Worm (Caenorhabditis elegans) whole organism, young adult: ENCODE measurements around the gene irg-7.

Source experiments
- F49E8.2 ChIP-seq: sonication (generic microtip); optimal IDR thresholded peaks from 3 replicates; lab custom pipeline; 2017; ENCODE audit warnings: missing genetic modification characterization, mild to moderate bottlenecking, missing compliant biosample characterization, antibody characterized with exemption, moderate library complexity; ENCODE audit not compliant: insufficient read depth
- K12H6.12 ChIP-seq: fragments of 200-800 bp; sonication (Bioruptor generic); optimal IDR thresholded peaks from 2 replicates; lab custom pipeline; 2018; ENCODE audit warnings: mild to moderate bottlenecking, missing genetic modification characterization, missing compliant biosample characterization
- T26A5.8 ChIP-seq: sonication (generic microtip); optimal IDR thresholded peaks from 2 replicates; lab custom pipeline; 2016; ENCODE audit warnings: missing genetic modification characterization, missing compliant biosample characterization
- Y56A3A.18 ChIP-seq: fragments of 200-800 bp; sonication (Bioruptor generic); IDR thresholded peaks from 2 replicates; pipeline ENCODE4 v1.3.6; 2022; ENCODE audit warnings: missing genetic modification reagents, missing genetic modification characterization, missing compliant biosample characterization
- ama-1 ChIP-seq, 3 experiments: fragments of 150-350 bp in 1 of 3; sonication (generic microtip) in 2 of 3; optimal IDR thresholded peaks; 2 replicates each; lab custom pipeline; 2014 to 2018; ENCODE audit warnings: missing biosample characterization in 2 of 3, missing genetic modification characterization in 2 of 3, missing genetic modification reagents in 2 of 3
- athp-1 ChIP-seq: sonication (generic microtip); optimal IDR thresholded peaks from 2 replicates; lab custom pipeline; 2017; ENCODE audit warnings: mild to moderate bottlenecking, missing genetic modification characterization, missing compliant biosample characterization
- attf-3 ChIP-seq: fragments of 200-800 bp; sonication (Bioruptor generic); conservative IDR thresholded peaks from 2 replicates; pipeline ENCODE4 v1.3.6; 2022; ENCODE audit warnings: missing genetic modification reagents, missing genetic modification characterization, missing compliant biosample characterization
- bed-1 ChIP-seq: fragments of 200-800 bp; sonication (Bioruptor generic); IDR thresholded peaks from 2 replicates; pipeline ENCODE4 v1.3.6; 2022; ENCODE audit warnings: missing genetic modification reagents, missing genetic modification characterization, missing compliant biosample characterization
- cebp-1 ChIP-seq, 2 experiments: fragments of 200-800 bp in 1 of 2; sonication (Bioruptor generic) in 1 of 2; sonication (generic microtip) in 1 of 2; IDR thresholded peaks in 1 of 2; optimal IDR thresholded peaks in 1 of 2; 2 replicates each; pipeline versions ENCODE4 v1.3.6 to Lab custom; 2017 to 2022; ENCODE audit warnings: missing compliant biosample characterization in 2 of 2, missing genetic modification characterization in 2 of 2, mild to moderate bottlenecking in 1 of 2, missing genetic modification reagents in 1 of 2, moderate library complexity in 1 of 2
- cebp-2 ChIP-seq: fragments of 200-800 bp; sonication (Bioruptor generic); IDR thresholded peaks from 2 replicates; pipeline ENCODE4 v1.3.6; 2022; ENCODE audit warnings: missing genetic modification characterization, missing compliant biosample characterization
- ceh-40 ChIP-seq: fragments of 200-800 bp; sonication (Bioruptor generic); IDR thresholded peaks from 2 replicates; pipeline ENCODE4 v1.3.6; 2022; ENCODE audit warnings: missing genetic modification characterization, missing compliant biosample characterization
- dox-1 ChIP-seq: fragments of 200-800 bp; sonication (Bioruptor generic); IDR thresholded peaks from 2 replicates; pipeline ENCODE4 v1.3.6; 2022; ENCODE audit warnings: missing genetic modification reagents, missing genetic modification characterization, missing compliant biosample characterization
- dpff-1 ChIP-seq: sonication (generic microtip); optimal IDR thresholded peaks from 2 replicates; lab custom pipeline; 2017; ENCODE audit warnings: mild to moderate bottlenecking, missing genetic modification characterization, missing compliant biosample characterization
- ekl-4 ChIP-seq: fragments of 200-800 bp; sonication (Bioruptor generic); IDR thresholded peaks from 2 replicates; pipeline ENCODE4 v1.3.6; 2022; ENCODE audit warnings: missing genetic modification reagents, missing genetic modification characterization, missing compliant biosample characterization
- ets-4 ChIP-seq: fragments of 200-800 bp; sonication (Bioruptor generic); optimal IDR thresholded peaks from 2 replicates; lab custom pipeline; 2018; ENCODE audit warnings: mild to moderate bottlenecking, missing genetic modification characterization, missing compliant biosample characterization
- fkh-3 ChIP-seq: sonication (generic microtip); optimal IDR thresholded peaks from 2 replicates; lab custom pipeline; 2016; ENCODE audit warnings: mild to moderate bottlenecking, missing genetic modification characterization, missing compliant biosample characterization
- hlh-26 ChIP-seq: fragments of 200-800 bp; sonication (Bioruptor generic); conservative IDR thresholded peaks from 2 replicates; pipeline ENCODE4 v1.3.6; 2022; ENCODE audit warnings: missing genetic modification reagents, missing genetic modification characterization, missing compliant biosample characterization
- hmg-20 ChIP-seq: fragments of 200-800 bp; sonication (Bioruptor generic); IDR thresholded peaks from 2 replicates; pipeline ENCODE4 v1.3.6; 2022; ENCODE audit warnings: missing genetic modification reagents, missing genetic modification characterization, missing compliant biosample characterization
- lin-40 ChIP-seq: sonication (generic microtip); optimal IDR thresholded peaks from 2 replicates; lab custom pipeline; 2016; ENCODE audit warnings: missing genetic modification characterization, mild to moderate bottlenecking, missing compliant biosample characterization, missing genotype, missing genetic modification reagents
- madf-3 ChIP-seq: fragments of 200-800 bp; sonication (Bioruptor generic); IDR thresholded peaks from 2 replicates; pipeline ENCODE4 v1.3.6; 2022; ENCODE audit warnings: missing genetic modification reagents, missing genetic modification characterization, missing compliant biosample characterization
- madf-8 ChIP-seq: fragments of 200-800 bp; sonication (Bioruptor generic); conservative IDR thresholded peaks from 2 replicates; pipeline ENCODE4 v1.3.6; 2022; ENCODE audit warnings: missing genetic modification reagents, missing genetic modification characterization, missing compliant biosample characterization
- mes-4 ChIP-seq: sonication (generic microtip); optimal IDR thresholded peaks from 2 replicates; lab custom pipeline; 2016; ENCODE audit warnings: missing genotype, missing genetic modification characterization, missing compliant biosample characterization
- nfya-2 ChIP-seq: fragments of 200-800 bp; sonication (Bioruptor generic); IDR thresholded peaks from 2 replicates; pipeline ENCODE4 v1.3.6; 2022; ENCODE audit warnings: missing genetic modification reagents, missing genetic modification characterization, missing compliant biosample characterization
- nfyb-1 ChIP-seq: fragments of 200-800 bp; sonication (Bioruptor generic); IDR thresholded peaks from 2 replicates; pipeline ENCODE4 v1.3.6; 2022; ENCODE audit warnings: missing genetic modification reagents, missing genetic modification characterization, missing compliant biosample characterization
- nhr-80 ChIP-seq: sonication (generic microtip); optimal IDR thresholded peaks from 2 replicates; lab custom pipeline; 2016; ENCODE audit warnings: missing genetic modification characterization, missing compliant biosample characterization
- nhr-90 ChIP-seq: sonication (generic microtip); optimal IDR thresholded peaks from 2 replicates; lab custom pipeline; 2016; ENCODE audit warnings: missing genotype, mild to moderate bottlenecking, missing genetic modification characterization, missing compliant biosample characterization
- rpc-1 ChIP-seq, 2 experiments: fragments of 150-350 bp in 1 of 2; sonication (generic microtip) in 1 of 2; optimal IDR thresholded peaks; 2 replicates each; lab custom pipeline; 2014 to 2018; ENCODE audit warnings: missing biosample characterization in 1 of 2, missing genetic modification characterization in 1 of 2, missing genetic modification reagents in 1 of 2, missing genotype in 1 of 2
- snpc-1.1 ChIP-seq: sonication (generic microtip); optimal IDR thresholded peaks from 2 replicates; lab custom pipeline; 2017; ENCODE audit warnings: missing genetic modification characterization, mild to moderate bottlenecking, missing compliant biosample characterization, antibody characterized with exemption, moderate library complexity, missing genotype, missing genetic modification reagents; ENCODE audit not compliant: insufficient read depth
- somi-1 ChIP-seq: fragments of 200-800 bp; sonication (Bioruptor generic); optimal IDR thresholded peaks from 2 replicates; lab custom pipeline; 2018; ENCODE audit warnings: mild to moderate bottlenecking, missing genetic modification characterization, missing compliant biosample characterization
- tbx-9 ChIP-seq: sonication (generic microtip); optimal IDR thresholded peaks from 2 replicates; lab custom pipeline; 2016; ENCODE audit warnings: borderline replicate concordance, missing genetic modification characterization, inconsistent platforms, missing compliant biosample characterization
- zfh-2 ChIP-seq: fragments of 200-800 bp; sonication (Bioruptor generic); conservative IDR thresholded peaks from 2 replicates; pipeline ENCODE4 v1.3.6; 2022; ENCODE audit warnings: missing genetic modification reagents, missing genetic modification characterization, missing compliant biosample characterization
- zim-3 ChIP-seq: sonication (generic microtip); optimal IDR thresholded peaks from 2 replicates; lab custom pipeline; 2017; ENCODE audit warnings: mild to moderate bottlenecking, missing genetic modification characterization, moderate library complexity, missing compliant biosample characterization

The irg-7 gene

DNA sequence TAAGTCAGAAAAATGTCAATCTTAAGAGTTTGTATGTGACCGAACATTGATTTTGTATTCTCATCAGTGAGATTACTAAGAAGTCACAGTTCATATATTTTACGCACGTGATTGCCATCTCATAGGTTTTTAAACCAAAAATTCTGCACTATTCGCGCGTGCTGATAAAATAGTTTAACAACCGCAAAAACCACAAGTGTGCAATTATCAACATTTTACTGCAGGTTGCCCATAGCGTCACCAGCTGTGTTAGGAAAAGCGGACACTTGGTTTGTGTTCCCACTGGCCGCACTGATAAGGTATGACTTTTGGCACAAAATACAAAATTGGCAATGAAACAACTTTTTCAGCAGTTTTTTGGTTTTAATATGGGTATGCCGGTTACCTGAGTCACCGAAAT is 46.7 kb upstream of the irg-7 start (continued):
- TF ChIP-seq hlh-26 (GFP tag; lab: Robert Waterston, UW) (no peak), nhr-80 (tag; lab: Kevin White, UChicago) (peak; percentile 99)

DNA sequence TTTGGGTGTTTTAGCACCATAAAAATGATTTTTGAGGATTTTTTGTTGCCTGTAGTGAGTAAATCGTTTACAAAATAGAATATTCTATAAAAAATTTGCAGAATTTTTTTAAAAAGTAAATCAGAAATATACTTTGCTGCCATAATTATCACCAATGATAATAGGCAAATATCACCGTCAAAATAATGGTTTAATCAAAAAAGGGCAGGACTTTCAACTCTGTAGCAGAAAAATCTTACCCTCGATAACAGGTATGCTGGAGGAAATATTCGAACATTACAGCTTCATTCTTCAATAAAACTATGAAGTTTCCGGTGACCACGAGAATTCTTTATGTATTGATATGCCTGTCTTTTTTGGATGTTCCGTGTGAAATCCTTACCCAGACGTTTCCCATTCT is 45.7 kb upstream of the irg-7 start, which contains the start of gene K09C4.4:
K09C4.4 (plus strand) TSS at position 301 of the 400 bp plus-strand sequence.
- TF ChIP-seq dpff-1 (tag; lab: Kevin White, UChicago) = no peak
- no peak for TF ChIP-seq tbx-9 (tag; lab: Kevin White, UChicago)
- no peak for TF ChIP-seq ets-4 (GFP tag; lab: Kevin White, UChicago)
- TF ChIP-seq bed-1 (GFP tag; lab: Robert Waterston, UW) = no peak
- TF ChIP-seq fkh-3 (tag; lab: Kevin White, UChicago) = no peak
- no peak for TF ChIP-seq cebp-2
- no peak for TF ChIP-seq ekl-4 (GFP tag; lab: Robert Waterston, UW)
- TF ChIP-seq rpc-1 (optimal IDR thresholded peaks at IDR 0.05; lab: Kevin White, UChicago) = no peak
- TF ChIP-seq rpc-1 (tag; optimal IDR thresholded peaks at IDR 0.05; lab: Kevin White, UChicago) = no peak
- no peak for TF ChIP-seq nhr-90 (tag; lab: Kevin White, UChicago)
- TF ChIP-seq dox-1 (GFP tag; lab: Robert Waterston, UW) = no peak
- no peak for TF ChIP-seq F49E8.2
- no peak for TF ChIP-seq nfyb-1 (GFP tag; lab: Robert Waterston, UW)
- TF ChIP-seq, all 124 proteins: peak for 0

DNA sequence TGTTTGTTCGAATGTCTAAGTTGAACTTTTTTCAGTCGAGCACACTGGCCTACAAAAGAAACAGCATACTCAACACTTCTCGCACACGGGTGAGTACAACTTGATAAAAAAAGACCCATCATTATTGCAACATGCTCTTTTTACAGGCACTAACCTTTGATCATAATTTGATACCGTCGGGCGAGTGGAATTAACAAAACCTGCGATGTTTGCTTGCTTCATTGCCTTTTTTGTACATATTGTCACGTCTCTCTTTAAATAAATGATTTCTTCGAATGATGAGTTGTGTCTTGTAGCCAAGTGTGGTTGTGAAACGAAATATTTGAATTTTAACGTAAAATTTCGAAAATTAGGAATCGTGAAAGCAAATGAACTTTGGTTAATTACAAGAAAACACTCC is 42.0 kb upstream of the irg-7 start:
- no peak for TF ChIP-seq madf-8 (GFP tag; lab: Robert Waterston, UW)
- peak; percentile 72 for TF ChIP-seq nhr-80 (tag; lab: Kevin White, UChicago)

DNA sequence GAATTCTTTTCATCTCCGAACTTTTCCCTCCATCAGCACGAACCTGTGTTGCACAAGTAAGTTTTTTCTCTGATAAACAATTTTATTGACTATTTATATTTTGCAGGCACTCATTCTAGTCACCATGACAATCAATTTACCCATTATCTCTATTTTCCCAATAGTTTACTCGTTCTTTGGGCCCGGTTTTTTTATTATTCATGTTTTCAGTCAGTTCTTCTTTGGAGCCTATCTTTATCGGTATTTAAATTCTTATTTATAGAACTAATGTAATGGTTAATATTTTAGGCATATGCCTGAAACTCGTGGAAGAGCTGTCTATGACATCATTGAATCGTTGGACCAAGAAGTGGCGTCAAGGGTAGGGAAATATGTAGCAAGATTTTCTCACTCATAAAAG is 41.5 kb upstream of the irg-7 start:
- TF ChIP-seq snpc-1.1 (no peak), K12H6.12 (tag; lab: Kevin White, UChicago) (no peak), cebp-1 (GFP tag; IDR thresholded peaks at IDR 0.05; lab: Robert Waterston, UW) (no peak), cebp-1 (tag; optimal IDR thresholded peaks at IDR 0.05; lab: Kevin White, UChicago) (no peak), zfh-2 (no peak), zim-3 (tag; lab: Kevin White, UChicago) (no peak), nhr-80 (tag; lab: Kevin White, UChicago) (no peak), madf-3 (GFP tag; lab: Robert Waterston, UW) (no peak), athp-1 (tag; lab: Kevin White, UChicago) (no peak), Y56A3A.18 (no peak), rpc-1 (optimal IDR thresholded peaks at IDR 0.05; lab: Kevin White, UChicago) (no peak), rpc-1 (tag; optimal IDR thresholded peaks at IDR 0.05; lab: Kevin White, UChicago) (no peak), hmg-20 (GFP tag; lab: Robert Waterston, UW) (no peak), ceh-40 (no peak), somi-1 (GFP tag; lab: Kevin White, UChicago) (no peak), T26A5.8 (tag; lab: Kevin White, UChicago) (no peak), dox-1 (GFP tag; lab: Robert Waterston, UW) (no peak), lin-40 (tag; lab: Kevin White, UChicago) (no peak), cebp-2 (no peak), nfya-2 (GFP tag; lab: Robert Waterston, UW) (no peak)

DNA sequence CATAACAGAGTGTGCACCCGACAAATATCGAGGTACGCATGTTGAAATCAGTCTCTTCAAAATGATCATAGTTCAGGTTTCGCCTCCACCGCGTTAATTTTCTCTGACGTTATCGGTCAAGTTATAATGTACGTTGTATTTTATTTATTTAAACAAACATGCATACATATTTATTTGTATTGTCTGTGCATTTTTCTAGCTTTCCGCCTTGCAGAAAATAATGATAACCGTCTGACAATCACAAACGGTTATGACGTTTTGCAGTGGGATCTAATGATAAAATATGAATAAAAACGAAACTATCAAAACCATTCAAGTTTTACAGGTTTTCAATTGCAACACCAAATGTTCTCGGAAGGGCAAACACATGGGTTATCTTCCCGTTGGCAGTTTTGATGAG is 39.8 kb upstream of the irg-7 start:
- TF ChIP-seq ama-1 (optimal IDR thresholded peaks at IDR 0.05; lab: Kevin White, UChicago) (no peak), ama-1 (GFP tag; optimal IDR thresholded peaks at IDR 0.05; lab: Kevin White, UChicago) (no peak), nhr-80 (tag; lab: Kevin White, UChicago) (peak; percentile 57), nfya-2 (GFP tag; lab: Robert Waterston, UW) (no peak), attf-3 (GFP tag; lab: Robert Waterston, UW) (no peak), mes-4 (tag; lab: Kevin White, UChicago) (no peak)
- TF ChIP-seq, all 124 proteins: peak for 1
